Worm (Caenorhabditis elegans) whole organism, midembryonic: ENCODE results near the gene srlf-3.

Source experiments
- T22C8.4 ChIP-seq: fragments of 200-800 bp; sonication (Bioruptor generic); IDR thresholded peaks from 2 replicates; pipeline ENCODE4 v1.3.6; 2022; ENCODE audit warnings: missing genetic modification characterization, missing compliant biosample characterization
- cog-1 ChIP-seq: sonication (generic microtip); optimal IDR thresholded peaks from 2 replicates; lab custom pipeline; 2016; ENCODE audit warnings: missing genetic modification characterization, missing compliant biosample characterization
- flt-1 ChIP-seq: fragments of 200-800 bp; sonication (Bioruptor generic); IDR thresholded peaks from 2 replicates; pipeline ENCODE4 v1.3.6; 2022; ENCODE audit warnings: missing genetic modification characterization, missing compliant biosample characterization
- med-1 ChIP-seq: sonication (generic microtip); optimal IDR thresholded peaks from 2 replicates; lab custom pipeline; 2017; ENCODE audit warnings: missing genetic modification characterization, mild to moderate bottlenecking, missing compliant biosample characterization, antibody characterized with exemption, missing genetic modification reagents; ENCODE audit not compliant: insufficient read depth
- ztf-23 ChIP-seq: fragments of 200-800 bp; sonication (Bioruptor generic); IDR thresholded peaks from 2 replicates; pipeline ENCODE4 v1.3.6; 2022; ENCODE audit warnings: missing genetic modification reagents, missing genetic modification characterization, missing compliant biosample characterization
- ztf-29 ChIP-seq: fragments of 200-800 bp; sonication (Bioruptor generic); IDR thresholded peaks from 2 replicates; pipeline ENCODE4 v1.3.6; 2022; ENCODE audit warnings: missing genetic modification reagents, missing genetic modification characterization, missing compliant biosample characterization

DNA sequence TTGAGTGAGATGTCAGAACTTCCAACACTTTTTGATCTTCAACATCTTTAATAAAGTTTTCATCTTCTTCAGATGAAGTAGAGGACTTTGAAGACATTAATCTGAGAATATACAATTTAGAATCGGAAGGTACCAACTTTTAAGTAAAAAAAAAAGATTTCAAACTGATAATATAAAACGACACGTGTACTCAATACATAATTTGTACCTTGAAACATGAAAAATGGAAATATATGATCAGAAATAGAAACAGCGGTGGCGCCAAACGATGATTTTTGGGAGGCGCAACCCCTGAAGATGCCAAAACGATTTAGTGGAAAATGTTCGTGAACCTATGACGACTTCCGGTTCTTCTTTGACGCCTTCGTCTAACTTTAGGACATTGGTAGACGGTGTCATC is 14.8 kb upstream of the srlf-3 start, which contains the start of gene oat-1:
- TF ChIP-seq T22C8.4 (GFP tag; lab: Robert Waterston, UW) = no peak
- TF ChIP-seq cog-1 (tag; lab: Kevin White, UChicago) = no peak
- TF ChIP-seq ztf-29 (GFP tag; lab: Robert Waterston, UW) = no peak
- no peak for TF ChIP-seq ztf-23 (GFP tag; lab: Robert Waterston, UW)
- no peak for TF ChIP-seq med-1 (GFP tag; lab: Kevin White, UChicago)
- no peak for TF ChIP-seq flt-1
